Fruit fly (Drosophila melanogaster) whole organism, embryonic: ENCODE results near the gene Cep290.

ENCODE experiments used
- Blimp-1 ChIP-seq: fragments of 200-800 bp; sonication (Bioruptor generic); optimal IDR thresholded peaks from 3 replicates; lab custom pipeline; 2018; ENCODE audit warnings: missing biosample characterization, missing genetic modification characterization, mild to moderate bottlenecking, moderate library complexity, missing genetic modification reagents
- CG10267 ChIP-seq: fragments of 200-800 bp; sonication (Bioruptor generic); optimal IDR thresholded peaks from 2 replicates; lab custom pipeline; 2018; ENCODE audit warnings: missing biosample characterization, mild to moderate bottlenecking, missing genetic modification characterization, moderate library complexity
- CG10321 ChIP-seq: fragments of 200-800 bp; sonication (Bioruptor generic); IDR thresholded peaks from 2 replicates; pipeline ENCODE4 v1.3.6; 2022; ENCODE audit warnings: missing biosample characterization, missing genetic modification characterization
- CG11723 ChIP-seq: fragments of 200-800 bp; sonication (Bioruptor generic); optimal IDR thresholded peaks from 2 replicates; lab custom pipeline; 2017; ENCODE audit warnings: missing biosample characterization, mild to moderate bottlenecking, missing genetic modification characterization
- CG12942 ChIP-seq: fragments of 200-800 bp; sonication (Bioruptor generic); optimal IDR thresholded peaks from 3 replicates; lab custom pipeline; 2016; ENCODE audit warnings: missing biosample characterization, missing genetic modification characterization
- CG13424 ChIP-seq: fragments of 200-800 bp; sonication (Bioruptor generic); optimal IDR thresholded peaks from 2 replicates; lab custom pipeline; 2019; ENCODE audit warnings: missing biosample characterization, mild to moderate bottlenecking, missing genetic modification characterization, moderate library complexity
- CG13775 ChIP-seq: fragments of 200-800 bp; sonication (Bioruptor generic); optimal IDR thresholded peaks from 3 replicates; lab custom pipeline; 2017; ENCODE audit warnings: missing biosample characterization, mild to moderate bottlenecking, missing genetic modification characterization
- CG14014 ChIP-seq: fragments of 200-800 bp; sonication (Bioruptor generic); IDR thresholded peaks from 2 replicates; pipeline ENCODE4 v1.3.6; 2022; ENCODE audit warnings: missing biosample characterization, missing genetic modification characterization
- CG14965 ChIP-seq: fragments of 200-800 bp; sonication (Bioruptor generic); optimal IDR thresholded peaks from 2 replicates; lab custom pipeline; 2016; ENCODE audit warnings: missing biosample characterization, missing genetic modification characterization, borderline replicate concordance
- CG15073 ChIP-seq: fragments of 200-800 bp; sonication (Bioruptor generic); optimal IDR thresholded peaks from 2 replicates; lab custom pipeline; 2016; ENCODE audit warnings: missing biosample characterization, missing genetic modification characterization
- CG1647 ChIP-seq: fragments of 200-800 bp; sonication (Bioruptor generic); optimal IDR thresholded peaks from 3 replicates; lab custom pipeline; 2016; ENCODE audit warnings: missing biosample characterization, missing genetic modification characterization
- CG16815 ChIP-seq: fragments of 200-800 bp; sonication (Bioruptor generic); optimal IDR thresholded peaks from 3 replicates; lab custom pipeline; 2017; ENCODE audit warnings: missing biosample characterization, mild to moderate bottlenecking, missing genetic modification characterization
- CG2116 ChIP-seq: fragments of 200-800 bp; sonication (Bioruptor generic); optimal IDR thresholded peaks from 3 replicates; lab custom pipeline; 2018; ENCODE audit warnings: missing biosample characterization, mild to moderate bottlenecking, missing genetic modification characterization
- CG30431 ChIP-seq: fragments of 200-800 bp; sonication (Bioruptor generic); optimal IDR thresholded peaks from 2 replicates; lab custom pipeline; 2017; ENCODE audit warnings: missing biosample characterization, missing genetic modification characterization
- CG32532 ChIP-seq: fragments of 200-800 bp; sonication (Bioruptor generic); IDR thresholded peaks from 2 replicates; pipeline ENCODE4 v1.3.6; 2022; ENCODE audit warnings: missing biosample characterization, missing genetic modification characterization
- CG32767 ChIP-seq: fragments of 200-800 bp; sonication (Bioruptor generic); IDR thresholded peaks from 2 replicates; pipeline ENCODE4 v1.3.6; 2022; ENCODE audit warnings: missing biosample characterization, missing genetic modification characterization
- CG32772 ChIP-seq: fragments of 200-800 bp; sonication (Bioruptor generic); IDR thresholded peaks from 2 replicates; pipeline ENCODE4 v1.3.6; 2022; ENCODE audit warnings: missing biosample characterization, missing genetic modification characterization
- CG34376 ChIP-seq: fragments of 200-800 bp; sonication (Bioruptor generic); optimal IDR thresholded peaks from 2 replicates; lab custom pipeline; 2018; ENCODE audit warnings: missing biosample characterization, mild to moderate bottlenecking, missing genetic modification characterization
- CG4328 ChIP-seq: fragments of 200-800 bp; sonication (Bioruptor generic); optimal IDR thresholded peaks from 3 replicates; lab custom pipeline; 2017; ENCODE audit warnings: missing biosample characterization, missing genetic modification reagents, missing genetic modification characterization
- CG4730 ChIP-seq: fragments of 200-800 bp; sonication (Bioruptor generic); IDR thresholded peaks from 2 replicates; pipeline ENCODE4 v1.3.6; 2022; ENCODE audit warnings: missing biosample characterization, missing genetic modification characterization
- CG6654 ChIP-seq: fragments of 200-800 bp; sonication (Bioruptor generic); optimal IDR thresholded peaks from 2 replicates; lab custom pipeline; 2017; ENCODE audit warnings: missing biosample characterization, mild to moderate bottlenecking, missing genetic modification characterization
- CG6689 ChIP-seq: fragments of 200-800 bp; sonication (Bioruptor generic); IDR thresholded peaks from 2 replicates; pipeline ENCODE4 v1.3.6; 2022; ENCODE audit warnings: missing biosample characterization, missing genetic modification characterization
- CG7987 ChIP-seq: fragments of 200-800 bp; sonication (Bioruptor generic); optimal IDR thresholded peaks from 2 replicates; lab custom pipeline; 2018; ENCODE audit warnings: missing biosample characterization, mild to moderate bottlenecking, missing genetic modification characterization, moderate library complexity
- CG8388 ChIP-seq: fragments of 200-800 bp; sonication (Bioruptor generic); optimal IDR thresholded peaks from 2 replicates; lab custom pipeline; 2019; ENCODE audit warnings: missing biosample characterization, mild to moderate bottlenecking, missing genetic modification characterization, moderate library complexity
- Dll ChIP-seq: fragments of 200-800 bp; sonication (Bioruptor generic); IDR thresholded peaks from 4 replicates; pipeline ENCODE4 v1.3.6; 2022; ENCODE audit warnings: missing biosample characterization, missing genetic modification characterization; ENCODE audit not compliant: partially characterized antibody
- Fer3 ChIP-seq: fragments of 200-800 bp; sonication (Bioruptor generic); optimal IDR thresholded peaks from 2 replicates; lab custom pipeline; 2018; ENCODE audit warnings: missing biosample characterization, mild to moderate bottlenecking, missing genetic modification characterization, moderate library complexity
- Hey ChIP-seq: fragments of 200-800 bp; sonication (Bioruptor generic); optimal IDR thresholded peaks from 3 replicates; lab custom pipeline; 2018; ENCODE audit warnings: missing biosample characterization, mild to moderate bottlenecking, missing genetic modification characterization
- Kr ChIP-seq: fragments of 200-800 bp; sonication (Bioruptor generic); optimal IDR thresholded peaks from 2 replicates; lab custom pipeline; 2017; ENCODE audit warnings: missing biosample characterization, mild to moderate bottlenecking, missing genetic modification characterization
- Mes4 ChIP-seq: fragments of 200-800 bp; sonication (Bioruptor generic); optimal IDR thresholded peaks from 2 replicates; lab custom pipeline; 2016; ENCODE audit warnings: missing biosample characterization, missing genetic modification characterization
- Myb ChIP-seq: fragments of 200-800 bp; sonication (Bioruptor generic); optimal IDR thresholded peaks from 2 replicates; lab custom pipeline; 2016; ENCODE audit warnings: missing biosample characterization, missing genetic modification characterization
- Oli ChIP-seq: fragments of 200-800 bp; sonication (Bioruptor generic); optimal IDR thresholded peaks from 2 replicates; lab custom pipeline; 2018; ENCODE audit warnings: missing biosample characterization, mild to moderate bottlenecking, missing genetic modification characterization, moderate library complexity
- Rx ChIP-seq: fragments of 200-800 bp; sonication (Bioruptor generic); IDR thresholded peaks from 2 replicates; pipeline ENCODE4 v1.3.6; 2022; ENCODE audit warnings: missing biosample characterization, missing genetic modification characterization
- TFAM ChIP-seq: fragments of 200-800 bp; sonication (Bioruptor generic); optimal IDR thresholded peaks from 2 replicates; lab custom pipeline; 2017; ENCODE audit warnings: missing biosample characterization, missing genetic modification characterization, inconsistent platforms
- Xbp1 ChIP-seq: fragments of 200-800 bp; sonication (Bioruptor generic); optimal IDR thresholded peaks from 3 replicates; lab custom pipeline; 2016; ENCODE audit warnings: missing biosample characterization, mild to moderate bottlenecking, missing genetic modification characterization
- ci ChIP-seq: fragments of 200-800 bp; sonication (Bioruptor generic); IDR thresholded peaks from 3 replicates; pipeline ENCODE4 v1.3.6; 2022; ENCODE audit warnings: missing biosample characterization, missing genetic modification characterization
- corto ChIP-seq: fragments of 200-800 bp; sonication (Bioruptor generic); optimal IDR thresholded peaks from 2 replicates; lab custom pipeline; 2016; ENCODE audit warnings: missing biosample characterization, mild to moderate bottlenecking, missing genetic modification characterization, moderate library complexity
- dmrt11E ChIP-seq: fragments of 200-800 bp; sonication (Bioruptor generic); optimal IDR thresholded peaks from 3 replicates; lab custom pipeline; 2018; ENCODE audit warnings: missing biosample characterization, mild to moderate bottlenecking, missing genetic modification characterization, moderate library complexity
- dmrt99B ChIP-seq: fragments of 200-800 bp; sonication (Bioruptor generic); optimal IDR thresholded peaks from 2 replicates; lab custom pipeline; 2018; ENCODE audit warnings: missing biosample characterization, mild to moderate bottlenecking, missing genetic modification characterization, moderate library complexity
- fd102C ChIP-seq: fragments of 200-800 bp; sonication (Bioruptor generic); optimal IDR thresholded peaks from 2 replicates; lab custom pipeline; 2018; ENCODE audit warnings: missing biosample characterization, mild to moderate bottlenecking, missing genetic modification characterization, moderate library complexity
- gro ChIP-seq: fragments of 200-800 bp; sonication (Bioruptor generic); optimal IDR thresholded peaks from 2 replicates; lab custom pipeline; 2016; ENCODE audit warnings: missing biosample characterization, missing genetic modification characterization
- kah ChIP-seq: fragments of 200-800 bp; sonication (Bioruptor generic); optimal IDR thresholded peaks from 2 replicates; lab custom pipeline; 2018; ENCODE audit warnings: missing biosample characterization, mild to moderate bottlenecking, missing genetic modification characterization
- klu ChIP-seq: fragments of 200-800 bp; sonication (Bioruptor generic); IDR thresholded peaks from 2 replicates; pipeline ENCODE4 v1.3.6; 2022; ENCODE audit warnings: missing biosample characterization, missing genetic modification characterization
- nmo ChIP-seq: fragments of 200-800 bp; sonication (Bioruptor generic); optimal IDR thresholded peaks from 2 replicates; lab custom pipeline; 2018; ENCODE audit warnings: missing biosample characterization, mild to moderate bottlenecking, missing genetic modification characterization, moderate library complexity
- peb ChIP-seq: fragments of 200-800 bp; sonication (Bioruptor generic); IDR thresholded peaks from 2 replicates; pipeline ENCODE4 v1.3.6; 2022; ENCODE audit warnings: missing biosample characterization, missing genetic modification characterization
- pfk ChIP-seq: fragments of 200-800 bp; sonication (Bioruptor generic); optimal IDR thresholded peaks from 2 replicates; lab custom pipeline; 2018; ENCODE audit warnings: missing biosample characterization, mild to moderate bottlenecking, missing genetic modification characterization, moderate library complexity
- pho ChIP-seq: fragments of 200-800 bp; sonication (Bioruptor generic); optimal IDR thresholded peaks from 2 replicates; lab custom pipeline; 2016; ENCODE audit warnings: missing biosample characterization, missing genetic modification characterization
- prd ChIP-seq, 3 experiments: fragments of >200 bp in 2 of 3; fragments of 200-800 bp in 1 of 3; sonication (Bioruptor generic) in 1 of 3; optimal IDR thresholded peaks in 2 of 3; IDR thresholded peaks in 1 of 3; 2 replicates in 2 of 3; 3 replicates in 1 of 3; pipeline versions ENCODE4 v1.3.6 to Lab custom; 2017 to 2022; ENCODE audit warnings: missing biosample characterization in 1 of 3, missing genetic modification characterization in 1 of 3
- sr ChIP-seq: fragments of 200-800 bp; sonication (Bioruptor generic); IDR thresholded peaks from 3 replicates; pipeline ENCODE4 v1.3.6; 2022; ENCODE audit warnings: missing biosample characterization, missing genetic modification characterization
- toy ChIP-seq: fragments of 200-800 bp; sonication (Bioruptor generic); IDR thresholded peaks from 2 replicates; pipeline ENCODE4 v1.3.6; 2022; ENCODE audit warnings: missing biosample characterization, missing genetic modification characterization
- wor ChIP-seq: fragments of 200-800 bp; sonication (Bioruptor generic); IDR thresholded peaks from 2 replicates; pipeline ENCODE4 v1.3.6; 2022; ENCODE audit warnings: missing biosample characterization, missing genetic modification characterization

Cep290 gene

dm6 chr3L:810038-810644 lies 33.6 kb upstream of the Cep290 start (continued):
- TF ChIP-seq pho (GFP tag; lab: Kevin White, UChicago) (no peak), Fer3 (tag; lab: Kevin White, UChicago) (no peak), CG1647 (GFP tag; lab: Kevin White, UChicago) (no peak), Dll (GFP tag; lab: Robert Waterston, UW) (no peak), CG34376 (GFP tag; lab: Kevin White, UChicago) (no peak), klu (GFP tag; lab: Robert Waterston, UW) (no peak), nmo (GFP tag; lab: Kevin White, UChicago) (peak; percentile 20), fd102C (GFP tag; lab: Kevin White, UChicago) (no peak), Oli (tag; lab: Kevin White, UChicago) (no peak), kah (no peak), CG12942 (GFP tag; lab: Kevin White, UChicago) (no peak), gro (GFP tag; lab: Kevin White, UChicago) (no peak), dmrt99B (tag; lab: Kevin White, UChicago) (peak; percentile 2), CG32772 (GFP tag; lab: Robert Waterston, UW) (0 out of 2 replicates have a peak, but pooled peaks have one; percentile 27), Myb (GFP tag; lab: Kevin White, UChicago) (no peak), CG8388 (GFP tag; lab: Kevin White, UChicago) (peak; percentile 7), CG6689 (no peak), CG14965 (GFP tag; lab: Kevin White, UChicago) (no peak), ci (GFP tag; lab: Robert Waterston, UW) (0 out of 3 replicates have a peak, but pooled peaks have one; percentile 9), Xbp1 (GFP tag; lab: Kevin White, UChicago) (peak; percentile 12), prd (optimal IDR thresholded peaks at IDR 0.05; lab: Kevin White, UChicago) (no peak), prd (GFP tag; IDR thresholded peaks at IDR 0.05; lab: Robert Waterston, UW) (peak; percentile 24; the same call in 1 of the 3 replicates), CG32767 (GFP tag; lab: Robert Waterston, UW) (no peak), pfk (no peak), Hey (tag; lab: Kevin White, UChicago) (peak; percentile 97), CG30431 (GFP tag; lab: Kevin White, UChicago) (no peak), CG13424 (tag; lab: Kevin White, UChicago) (no peak), corto (GFP tag; lab: Kevin White, UChicago) (no peak), CG10321 (no peak), CG32532 (no peak), sr (GFP tag; lab: Robert Waterston, UW) (no peak), CG10267 (tag; lab: Kevin White, UChicago) (peak; percentile 7), peb (GFP tag; lab: Robert Waterston, UW) (no peak), CG4328 (GFP tag; lab: Kevin White, UChicago) (no peak), dmrt11E (tag; lab: Kevin White, UChicago) (peak; percentile 27), CG7987 (no peak), Blimp-1 (GFP tag; lab: Kevin White, UChicago) (no peak), CG2116 (no peak), CG13775 (GFP tag; lab: Kevin White, UChicago) (no peak), Mes4 (GFP tag; lab: Kevin White, UChicago) (no peak), TFAM (no peak), CG16815 (GFP tag; lab: Kevin White, UChicago) (peak; percentile 16), CG6654 (GFP tag; lab: Kevin White, UChicago) (no peak), wor (GFP tag; lab: Robert Waterston, UW) (no peak), CG11723 (GFP tag; lab: Kevin White, UChicago) (no peak), Kr (no peak), Rx (no peak), CG15073 (no peak), CG14014 (no peak), toy (GFP tag; lab: Robert Waterston, UW) (no peak), CG4730 (GFP tag; lab: Robert Waterston, UW) (no peak)
